Fruit fly (Drosophila melanogaster) whole organism, prepupa: ENCODE results near the gene CG14088.

Experiments
- Blimp-1 ChIP-seq: fragments of 200-800 bp; sonication (Bioruptor generic); optimal IDR thresholded peaks from 3 replicates; lab custom pipeline; 2017; ENCODE audit warnings: missing biosample characterization, missing genetic modification characterization, mild to moderate bottlenecking, moderate library complexity, missing genetic modification reagents
- CG10631 ChIP-seq: fragments of 200-800 bp; sonication (Bioruptor generic); optimal IDR thresholded peaks from 2 replicates; lab custom pipeline; 2016; ENCODE audit warnings: missing biosample characterization, missing genetic modification characterization
- CG10669 ChIP-seq: fragments of 200-800 bp; sonication (Bioruptor generic); optimal IDR thresholded peaks from 3 replicates; lab custom pipeline; 2018; ENCODE audit warnings: missing biosample characterization, mild to moderate bottlenecking, missing genetic modification characterization, moderate library complexity
- CG11762 ChIP-seq: fragments of 200-800 bp; sonication (Bioruptor generic); optimal IDR thresholded peaks from 3 replicates; lab custom pipeline; 2016; ENCODE audit warnings: missing biosample characterization, missing genetic modification characterization; ENCODE audit not compliant: insufficient read depth
- CG11902 ChIP-seq: fragments of 200-800 bp; sonication (Bioruptor generic); optimal IDR thresholded peaks from 3 replicates; lab custom pipeline; 2016; ENCODE audit warnings: missing biosample characterization, missing genetic modification characterization
- CG15336 ChIP-seq: fragments of 200-800 bp; sonication (Bioruptor generic); IDR thresholded peaks from 2 replicates; pipeline ENCODE4 v1.3.6; 2022; ENCODE audit warnings: missing biosample characterization, missing genetic modification characterization
- CG16779 ChIP-seq: fragments of 200-800 bp; sonication (Bioruptor generic); optimal IDR thresholded peaks from 3 replicates; lab custom pipeline; 2017; ENCODE audit warnings: missing biosample characterization, mild to moderate bottlenecking, missing genetic modification characterization
- CG3032 ChIP-seq: fragments of 200-800 bp; optimal IDR thresholded peaks from 2 replicates; lab custom pipeline; 2019; ENCODE audit warnings: missing biosample characterization, mild to moderate bottlenecking, missing genetic modification characterization, moderate library complexity
- CG31627 ChIP-seq: fragments of 200-800 bp; sonication (Bioruptor generic); optimal IDR thresholded peaks from 3 replicates; lab custom pipeline; 2016; ENCODE audit warnings: missing biosample characterization, missing genetic modification characterization
- CG32006 ChIP-seq: fragments of 200-800 bp; sonication (Bioruptor generic); optimal IDR thresholded peaks from 3 replicates; lab custom pipeline; 2017; ENCODE audit warnings: missing biosample characterization, mild to moderate bottlenecking, missing genetic modification characterization
- CG34406 ChIP-seq: fragments of 200-800 bp; sonication (Bioruptor generic); optimal IDR thresholded peaks from 3 replicates; lab custom pipeline; 2016; ENCODE audit warnings: missing biosample characterization, missing genetic modification characterization
- CG3919 ChIP-seq: fragments of 200-800 bp; sonication (Bioruptor generic); optimal IDR thresholded peaks from 3 replicates; lab custom pipeline; 2016; ENCODE audit warnings: missing biosample characterization, missing genetic modification characterization
- CG6276 ChIP-seq: fragments of 200-800 bp; sonication (Bioruptor generic); optimal IDR thresholded peaks from 2 replicates; lab custom pipeline; 2017; ENCODE audit warnings: missing biosample characterization, mild to moderate bottlenecking, missing genetic modification characterization
- CG6808 ChIP-seq: fragments of 200-800 bp; sonication (Bioruptor generic); optimal IDR thresholded peaks from 3 replicates; lab custom pipeline; 2017; ENCODE audit warnings: missing biosample characterization, missing genetic modification characterization, mild to moderate bottlenecking, moderate library complexity, missing genetic modification reagents
- CG6854 ChIP-seq: fragments of 200-800 bp; sonication (Bioruptor generic); optimal IDR thresholded peaks from 2 replicates; lab custom pipeline; 2017; ENCODE audit warnings: missing biosample characterization, mild to moderate bottlenecking, missing genetic modification characterization
- CG8119 ChIP-seq: fragments of 200-800 bp; sonication (Bioruptor generic); IDR thresholded peaks from 3 replicates; pipeline ENCODE4 v1.3.6; 2022; ENCODE audit warnings: missing biosample characterization, missing genetic modification characterization
- CG8319 ChIP-seq: fragments of 200-800 bp; sonication (Bioruptor generic); optimal IDR thresholded peaks from 3 replicates; lab custom pipeline; 2016; ENCODE audit warnings: missing biosample characterization, missing genetic modification characterization
- CG8632 ChIP-seq: fragments of 200-800 bp; sonication (Bioruptor generic); optimal IDR thresholded peaks from 3 replicates; lab custom pipeline; 2016; ENCODE audit warnings: missing biosample characterization, missing genetic modification characterization
- CG9139 ChIP-seq: fragments of 200-800 bp; sonication (Bioruptor generic); optimal IDR thresholded peaks from 3 replicates; lab custom pipeline; 2017; ENCODE audit warnings: missing biosample characterization, mild to moderate bottlenecking, missing genetic modification characterization
- Eip78C ChIP-seq: fragments of 200-800 bp; sonication (Bioruptor generic); peaks from one replicate; lab custom pipeline; 2016; ENCODE audit warnings: missing biosample characterization, missing genetic modification characterization
- Eip93F ChIP-seq: fragments of 200-800 bp; sonication (Bioruptor generic); optimal IDR thresholded peaks from 2 replicates; lab custom pipeline; 2016; ENCODE audit warnings: missing biosample characterization, mild to moderate bottlenecking, missing genetic modification characterization
- Ets96B ChIP-seq: fragments of 200-800 bp; optimal IDR thresholded peaks from 2 replicates; lab custom pipeline; 2019; ENCODE audit warnings: missing biosample characterization, mild to moderate bottlenecking, missing genetic modification characterization, moderate library complexity
- Gug ChIP-seq: fragments of 200-800 bp; sonication (Bioruptor generic); IDR thresholded peaks from 2 replicates; pipeline ENCODE4 v1.3.6; 2022; ENCODE audit warnings: missing biosample characterization, missing genetic modification characterization
- Hr38 ChIP-seq: sonication (Bioruptor generic); optimal IDR thresholded peaks from 2 replicates; lab custom pipeline; 2016; ENCODE audit warnings: missing biosample characterization, missing genetic modification characterization
- Hr39 ChIP-seq: fragments of 200-800 bp; sonication (Bioruptor generic); optimal IDR thresholded peaks from 2 replicates; lab custom pipeline; 2016; ENCODE audit warnings: missing biosample characterization, missing genetic modification characterization
- Hr4 ChIP-seq: fragments of 200-800 bp; sonication (Bioruptor generic); optimal IDR thresholded peaks from 3 replicates; lab custom pipeline; 2016; ENCODE audit warnings: missing biosample characterization, missing genetic modification characterization
- Lpt ChIP-seq: fragments of 200-800 bp; sonication (Bioruptor generic); optimal IDR thresholded peaks from 3 replicates; lab custom pipeline; 2016; ENCODE audit warnings: missing biosample characterization, missing genetic modification characterization
- Met ChIP-seq: fragments of 200-800 bp; sonication (Bioruptor generic); optimal IDR thresholded peaks from 3 replicates; lab custom pipeline; 2016; ENCODE audit warnings: missing biosample characterization, missing genetic modification characterization
- Smox ChIP-seq: fragments of 200-800 bp; sonication (Bioruptor generic); optimal IDR thresholded peaks from 3 replicates; lab custom pipeline; 2016; ENCODE audit warnings: missing biosample characterization, missing genetic modification characterization
- Sox102F ChIP-seq: fragments of 200-800 bp; sonication (Bioruptor generic); optimal IDR thresholded peaks from 2 replicates; lab custom pipeline; 2016; ENCODE audit warnings: missing biosample characterization, mild to moderate bottlenecking, missing genetic modification characterization
- Sox14 ChIP-seq: fragments of 200-800 bp; sonication (Bioruptor generic); optimal IDR thresholded peaks from 3 replicates; lab custom pipeline; 2016; ENCODE audit warnings: missing biosample characterization, missing genetic modification characterization
- Sox15 ChIP-seq: fragments of 200-800 bp; sonication (Bioruptor generic); optimal IDR thresholded peaks from 3 replicates; lab custom pipeline; 2016; ENCODE audit warnings: missing biosample characterization, missing genetic modification characterization
- achi ChIP-seq: fragments of 200-800 bp; sonication (Bioruptor generic); optimal IDR thresholded peaks from 3 replicates; lab custom pipeline; 2016; ENCODE audit warnings: missing biosample characterization, missing genetic modification characterization
- acj6 ChIP-seq: fragments of 200-800 bp; sonication (Bioruptor generic); optimal IDR thresholded peaks from 3 replicates; lab custom pipeline; 2016; ENCODE audit warnings: missing biosample characterization, missing genetic modification characterization
- cyc ChIP-seq: fragments of 200-800 bp; sonication (Bioruptor generic); optimal IDR thresholded peaks from 3 replicates; lab custom pipeline; 2016; ENCODE audit warnings: missing biosample characterization, missing genetic modification characterization
- dac ChIP-seq: fragments of 200-800 bp; sonication (Bioruptor generic); optimal IDR thresholded peaks from 2 replicates; lab custom pipeline; 2017; ENCODE audit warnings: missing biosample characterization, mild to moderate bottlenecking, missing genetic modification characterization
- dsx ChIP-seq: fragments of 200-800 bp; optimal IDR thresholded peaks from 3 replicates; lab custom pipeline; 2019; ENCODE audit warnings: missing biosample characterization, mild to moderate bottlenecking, missing genetic modification characterization, moderate library complexity; ENCODE audit not compliant: poor library complexity, severe bottlenecking
- eg ChIP-seq: fragments of 200-800 bp; sonication (Bioruptor generic); IDR thresholded peaks from 3 replicates; pipeline ENCODE4 v1.3.6; 2022; ENCODE audit warnings: missing biosample characterization, missing genetic modification characterization
- esn ChIP-seq: fragments of 200-800 bp; sonication (Bioruptor generic); optimal IDR thresholded peaks from 2 replicates; lab custom pipeline; 2016; ENCODE audit warnings: missing biosample characterization, mild to moderate bottlenecking, missing genetic modification characterization, moderate library complexity
- fd59A ChIP-seq: fragments of 200-800 bp; sonication (Bioruptor generic); optimal IDR thresholded peaks from 2 replicates; lab custom pipeline; 2017; ENCODE audit warnings: missing biosample characterization, mild to moderate bottlenecking, missing genetic modification characterization, missing genetic modification reagents
- fd85E ChIP-seq: fragments of 200-800 bp; sonication (Bioruptor generic); optimal IDR thresholded peaks from 3 replicates; lab custom pipeline; 2016; ENCODE audit warnings: missing biosample characterization, missing genetic modification characterization
- lz ChIP-seq: fragments of 200-800 bp; sonication (Bioruptor generic); optimal IDR thresholded peaks from 3 replicates; lab custom pipeline; 2016; ENCODE audit warnings: missing biosample characterization, missing genetic modification characterization
- net ChIP-seq: fragments of 200-800 bp; sonication (Bioruptor generic); optimal IDR thresholded peaks from 3 replicates; lab custom pipeline; 2016; ENCODE audit warnings: missing biosample characterization, missing genetic modification characterization
- pdm3 ChIP-seq: fragments of 200-800 bp; sonication (Bioruptor generic); optimal IDR thresholded peaks from 3 replicates; lab custom pipeline; 2016; ENCODE audit warnings: missing biosample characterization, missing genetic modification characterization
- spab ChIP-seq: fragments of 200-800 bp; sonication (Bioruptor generic); optimal IDR thresholded peaks from 2 replicates; lab custom pipeline; 2017; ENCODE audit warnings: missing biosample characterization, mild to moderate bottlenecking, missing genetic modification characterization, missing genetic modification reagents
- ss ChIP-seq, 2 experiments: fragments of 200-800 bp; sonication (Bioruptor generic); optimal IDR thresholded peaks; 2 replicates in 1 of 2; 3 replicates in 1 of 2; lab custom pipeline; 2017 to 2018; ENCODE audit warnings: mild to moderate bottlenecking in 2 of 2, missing biosample characterization in 2 of 2, missing genetic modification characterization in 2 of 2, moderate library complexity in 1 of 2
- svp ChIP-seq: fragments of 200-800 bp; sonication (Bioruptor generic); peaks from one replicate; lab custom pipeline; 2016; ENCODE audit warnings: missing biosample characterization, missing genetic modification characterization
- topi ChIP-seq: fragments of 200-800 bp; sonication (Bioruptor generic); optimal IDR thresholded peaks from 3 replicates; lab custom pipeline; 2016; ENCODE audit warnings: missing biosample characterization, missing genetic modification characterization
- vri ChIP-seq: fragments of 200-800 bp; sonication (Bioruptor generic); optimal IDR thresholded peaks from 3 replicates; lab custom pipeline; 2016; ENCODE audit warnings: missing biosample characterization, mild to moderate bottlenecking, missing genetic modification characterization

CG14088 gene

DNA sequence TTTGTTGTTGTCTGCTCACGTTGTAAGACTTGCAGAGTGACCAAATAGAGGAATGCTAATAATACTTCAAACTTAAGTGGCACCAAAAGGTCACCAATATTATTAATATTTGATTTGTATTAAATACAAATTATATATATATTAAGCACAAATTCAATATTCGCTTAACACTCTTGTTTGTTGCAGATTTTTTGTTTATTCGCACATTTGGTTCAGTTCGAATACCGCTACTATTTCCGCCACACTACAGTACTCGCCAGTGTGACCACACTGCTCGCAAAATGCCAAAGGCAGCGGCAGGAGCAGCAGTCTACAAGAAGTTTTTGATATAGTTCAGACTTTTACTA, 6.3 kb downstream of the CG14088 start, which contains the start of gene Max (continued):
- peak; percentile 13 for TF ChIP-seq CG16779 (tag; lab: Kevin White, UChicago)
- no peak for TF ChIP-seq vri (GFP tag; lab: Kevin White, UChicago)
- TF ChIP-seq CG8632 (GFP tag; lab: Kevin White, UChicago), result peak; percentile 37
- TF ChIP-seq net, result peak; percentile 43
- TF ChIP-seq lz (GFP tag; lab: Kevin White, UChicago), result peak; percentile 42
- peak; percentile 82 for TF ChIP-seq eg (GFP tag; lab: Robert Waterston, UW)
- TF ChIP-seq Hr39 (GFP tag; lab: Kevin White, UChicago), result peak; percentile 36
- peak; percentile 32 for TF ChIP-seq Sox15 (GFP tag; lab: Kevin White, UChicago)
- TF ChIP-seq CG10631, result peak; percentile 65
- peak; percentile 41 for TF ChIP-seq Smox
- peak; percentile 51 for TF ChIP-seq Met (GFP tag; lab: Kevin White, UChicago)
- peak; percentile 53 for TF ChIP-seq CG10669

- TF ChIP-seq Sox14 (GFP tag; lab: Kevin White, UChicago), result no peak
- no peak for TF ChIP-seq Blimp-1 (GFP tag; lab: Kevin White, UChicago)
- peak; percentile 39 for TF ChIP-seq CG34406 (GFP tag; lab: Kevin White, UChicago)
- no peak for TF ChIP-seq ss (GFP tag; optimal IDR thresholded peaks at IDR 0.05; lab: Kevin White, UChicago)
- no peak for TF ChIP-seq svp
- no peak for TF ChIP-seq CG11762
- TF ChIP-seq Sox15 (GFP tag; lab: Kevin White, UChicago), result peak; percentile 2
- no peak for TF ChIP-seq spab (GFP tag; lab: Kevin White, UChicago)
- TF ChIP-seq Lpt (GFP tag; lab: Kevin White, UChicago), result no peak
- TF ChIP-seq CG3032 (tag; lab: Kevin White, UChicago), result peak; percentile 41
- no peak for TF ChIP-seq CG11902 (GFP tag; lab: Kevin White, UChicago)
- peak; percentile 13 for TF ChIP-seq topi
- peak; percentile 26 for TF ChIP-seq Ets96B (tag; lab: Kevin White, UChicago)
- no peak for TF ChIP-seq dac
- no peak for TF ChIP-seq CG9139
- no peak for TF ChIP-seq cyc (GFP tag; lab: Kevin White, UChicago)
- TF ChIP-seq acj6, result peak; percentile 38
- peak; percentile 42 for TF ChIP-seq achi (GFP tag; lab: Kevin White, UChicago)
- TF ChIP-seq CG10669, result peak; percentile 50
- no peak; the same call in 1 of the 2 replicates for TF ChIP-seq Gug (GFP tag; lab: Robert Waterston, UW)
- peak; percentile 88 for TF ChIP-seq Eip78C
- TF ChIP-seq CG6808 (GFP tag; lab: Kevin White, UChicago), result no peak
- no peak for TF ChIP-seq CG6854 (GFP tag; lab: Kevin White, UChicago)
- peak; percentile 69 for TF ChIP-seq CG15336 (GFP tag; lab: Robert Waterston, UW)
- peak; percentile 67; the same call in 2 of the 3 replicates for TF ChIP-seq CG8119 (GFP tag; lab: Robert Waterston, UW)
- no peak for TF ChIP-seq CG8319 (GFP tag; lab: Kevin White, UChicago)
- TF ChIP-seq Sox102F (GFP tag; lab: Kevin White, UChicago), result peak; percentile 23
- no peak for TF ChIP-seq CG31627 (GFP tag; lab: Kevin White, UChicago)
- TF ChIP-seq fd85E (GFP tag; lab: Kevin White, UChicago), result no peak
- TF ChIP-seq esn, result peak; percentile 24
- peak; percentile 18 for TF ChIP-seq CG3919
- TF ChIP-seq dsx, result no peak
- TF ChIP-seq CG16779 (tag; lab: Kevin White, UChicago), result no peak
- no peak for TF ChIP-seq Hr38 (GFP tag; lab: Kevin White, UChicago)
- TF ChIP-seq fd59A (GFP tag; lab: Kevin White, UChicago), result no peak
- peak; percentile 27 for TF ChIP-seq CG6276 (GFP tag; lab: Kevin White, UChicago)
- TF ChIP-seq Hr4 (GFP tag; lab: Kevin White, UChicago), result no peak
- TF ChIP-seq CG32006 (GFP tag; lab: Kevin White, UChicago), result peak; percentile 49
- peak; percentile 47 for TF ChIP-seq net
- TF ChIP-seq Eip93F (GFP tag; lab: Kevin White, UChicago), result no peak
- peak; percentile 12 for TF ChIP-seq CG8632 (GFP tag; lab: Kevin White, UChicago)
- TF ChIP-seq Met (GFP tag; lab: Kevin White, UChicago), result peak; percentile 50
- peak; percentile 19 for TF ChIP-seq pdm3
Measured at dm6 chr3L:19263480-19264140, 6.8 kb downstream of the CG14088 start, which contains the start of the genes CG42374 and Mettl5. TSS of gene CG42374 (plus strand) at chr3L:19263766. TSS of gene Mettl5 (plus strand) at chr3L:19263766.
